Worm (Caenorhabditis elegans): ENCODE data around the gene ZK856.11.

The ZK856.11 gene

DNA sequence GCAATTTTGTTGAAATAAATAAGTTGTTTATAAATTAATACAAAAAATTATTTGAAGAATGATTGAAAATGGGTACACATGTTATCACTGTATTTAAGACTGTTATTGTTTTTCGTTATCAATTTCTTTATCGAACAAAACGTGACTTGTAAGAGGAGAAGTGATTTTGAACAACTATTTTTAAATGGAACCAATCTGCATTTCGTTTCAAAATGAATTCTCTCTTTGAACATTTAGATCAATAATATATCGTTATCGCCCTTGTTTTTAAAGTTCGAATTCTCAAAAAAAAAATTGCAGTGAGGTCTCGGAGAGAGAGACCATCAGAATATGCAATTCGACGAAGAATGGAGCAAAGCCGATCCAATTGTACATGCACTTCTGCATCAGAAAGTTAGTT, 25.5 kb downstream of the ZK856.11 start, which contains the start of gene cul-5:
TSS of gene cul-5 (plus strand) at position 301 of the 400 bp plus-strand sequence.
- TF ChIP-seq ceh-82 (tag; optimal IDR thresholded peaks at IDR 0.05) (no peak), nhr-23 (tag; optimal IDR thresholded peaks at IDR 0.05) (no peak), nhr-237 (tag; optimal IDR thresholded peaks at IDR 0.05) (no peak), sma-3 (GFP tag; optimal IDR thresholded peaks at IDR 0.05) (no peak), elt-1 (tag; optimal IDR thresholded peaks at IDR 0.05) (no peak), ztf-11 (tag; optimal IDR thresholded peaks at IDR 0.05) (no peak), unc-55 (GFP tag; optimal IDR thresholded peaks at IDR 0.05) (no peak), sma-9 (GFP tag; optimal IDR thresholded peaks at IDR 0.05) (no peak), sma-9 (tag; optimal IDR thresholded peaks at IDR 0.05) (no peak), ceh-16 (tag; optimal IDR thresholded peaks at IDR 0.05) (no peak), ZK546.5 (tag; optimal IDR thresholded peaks at IDR 0.05) (no peak), alr-1 (tag; optimal IDR thresholded peaks at IDR 0.05) (no peak)

DNA sequence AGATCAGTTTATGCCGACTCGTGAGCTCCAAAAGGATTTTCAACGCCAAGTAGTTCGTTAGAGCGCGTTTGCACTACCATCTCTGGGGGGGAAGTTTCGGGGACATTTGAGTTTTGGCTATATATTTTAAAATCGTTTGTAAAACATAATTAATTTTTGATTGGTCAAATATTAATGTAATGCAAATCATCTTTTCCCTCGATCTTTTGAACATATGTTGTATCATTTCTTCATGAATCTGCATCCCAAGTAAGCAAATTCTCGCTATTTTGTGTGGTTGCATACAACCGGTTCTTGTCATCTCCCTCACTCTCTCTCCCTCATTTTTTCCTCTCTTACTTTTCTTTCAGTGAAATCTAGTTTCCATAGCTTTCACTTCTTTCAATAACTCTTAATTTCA, 26.6 kb downstream of the ZK856.11 start:
- peak; percentile 96 for TF ChIP-seq blmp-1 (tag; optimal IDR thresholded peaks at IDR 0.05; ENCODE audit: insufficient read depth)
- peak; percentile 63 for TF ChIP-seq F13H6.1 (tag; optimal IDR thresholded peaks at IDR 0.05)
- peak; percentile 79 for TF ChIP-seq C34F6.9 (tag; optimal IDR thresholded peaks at IDR 0.05)
- peak; percentile 64 for TF ChIP-seq nhr-129 (tag; optimal IDR thresholded peaks at IDR 0.05)
- no peak for TF ChIP-seq ztf-11 (tag; optimal IDR thresholded peaks at IDR 0.05)
- peak; percentile 28 for TF ChIP-seq fos-1 (tag; optimal IDR thresholded peaks at IDR 0.05)
- peak; percentile 65 for TF ChIP-seq unc-55 (GFP tag; optimal IDR thresholded peaks at IDR 0.05)
- no peak for TF ChIP-seq Y55F3AM.14 (GFP tag; optimal IDR thresholded peaks at IDR 0.05)
- peak; percentile 72 for TF ChIP-seq sma-3 (GFP tag; optimal IDR thresholded peaks at IDR 0.05)
- peak; percentile 6 for TF ChIP-seq nhr-6 (tag; optimal IDR thresholded peaks at IDR 0.05)
- peak; percentile 20 for TF ChIP-seq gmeb-1 (tag; optimal IDR thresholded peaks at IDR 0.05)
- TF ChIP-seq nhr-25 (tag; optimal IDR thresholded peaks at IDR 0.05): peak; percentile 50
- peak; percentile 62 for TF ChIP-seq crh-2 (tag; optimal IDR thresholded peaks at IDR 0.05)
- no peak for TF ChIP-seq ZK546.5 (tag; optimal IDR thresholded peaks at IDR 0.05)
- peak; percentile 30 for TF ChIP-seq lin-13 (GFP tag; optimal IDR thresholded peaks at IDR 0.05)
- TF ChIP-seq lsy-2 (tag; optimal IDR thresholded peaks at IDR 0.05): peak; percentile 15 to 76

- TF ChIP-seq gmeb-1 (tag; optimal IDR thresholded peaks at IDR 0.05): no peak
- TF ChIP-seq ZK546.5 (tag; optimal IDR thresholded peaks at IDR 0.05): no peak
- TF ChIP-seq nhr-12 (tag; optimal IDR thresholded peaks at IDR 0.05): no peak
- peak; percentile 66 for TF ChIP-seq lin-39 (tag; optimal IDR thresholded peaks at IDR 0.05)
- TF ChIP-seq mbf-1 (tag; optimal IDR thresholded peaks at IDR 0.05): no peak
- TF ChIP-seq mab-5 (tag; optimal IDR thresholded peaks at IDR 0.05): peak; percentile 75
- no peak for TF ChIP-seq peb-1 (tag; optimal IDR thresholded peaks at IDR 0.05)
- TF ChIP-seq ztf-11 (tag; optimal IDR thresholded peaks at IDR 0.05): peak; percentile 40
- peak; percentile 95 for TF ChIP-seq zag-1 (tag; optimal IDR thresholded peaks at IDR 0.05)
- peak; percentile 79 for TF ChIP-seq F13H6.1 (tag; optimal IDR thresholded peaks at IDR 0.05)
- peak; percentile 65 to 91 for TF ChIP-seq mdl-1 (tag; optimal IDR thresholded peaks at IDR 0.05)
- peak; percentile 81 for TF ChIP-seq crh-2 (tag; optimal IDR thresholded peaks at IDR 0.05)
- TF ChIP-seq elt-3 (tag; optimal IDR thresholded peaks at IDR 0.05): no peak
- peak; percentile 95 for TF ChIP-seq C34F6.9 (tag; optimal IDR thresholded peaks at IDR 0.05)
- no peak for TF ChIP-seq ceh-16 (tag; optimal IDR thresholded peaks at IDR 0.05)
- peak; percentile 68 to 83 for TF ChIP-seq lsy-2 (tag; optimal IDR thresholded peaks at IDR 0.05)
- peak; percentile 96 for TF ChIP-seq unc-55 (GFP tag; optimal IDR thresholded peaks at IDR 0.05)
- TF ChIP-seq alr-1 (tag; optimal IDR thresholded peaks at IDR 0.05): no peak
- TF ChIP-seq lin-13 (GFP tag; optimal IDR thresholded peaks at IDR 0.05): peak; percentile 67
- TF ChIP-seq nhr-6 (tag; optimal IDR thresholded peaks at IDR 0.05): peak; percentile 86
- peak; percentile 60 for TF ChIP-seq egl-27 (tag; optimal IDR thresholded peaks at IDR 0.05)
- TF ChIP-seq snpc-4 (tag; optimal IDR thresholded peaks at IDR 0.05): peak; percentile 46
- TF ChIP-seq lin-11 (tag; optimal IDR thresholded peaks at IDR 0.05): peak; percentile 97
- TF ChIP-seq unc-62 (GFP tag; optimal IDR thresholded peaks at IDR 0.05): no peak
- TF ChIP-seq ama-1 (optimal IDR thresholded peaks at IDR 0.05): no peak
- TF ChIP-seq fos-1 (tag; optimal IDR thresholded peaks at IDR 0.05): peak; percentile 39
- TF ChIP-seq nhr-25 (tag; optimal IDR thresholded peaks at IDR 0.05): no peak
- TF ChIP-seq dmd-4 (tag; optimal IDR thresholded peaks at IDR 0.05): no peak
- TF ChIP-seq elt-1 (tag; optimal IDR thresholded peaks at IDR 0.05): no peak
- peak; percentile 58 for TF ChIP-seq ztf-4 (tag; optimal IDR thresholded peaks at IDR 0.05)
- peak; percentile 67 for TF ChIP-seq sem-4 (tag; optimal IDR thresholded peaks at IDR 0.05)
- no peak for TF ChIP-seq nhr-11 (tag; optimal IDR thresholded peaks at IDR 0.05)
- TF ChIP-seq nhr-77 (tag; optimal IDR thresholded peaks at IDR 0.05): no peak
- no peak for TF ChIP-seq nhr-10 (tag; optimal IDR thresholded peaks at IDR 0.05)
- TF ChIP-seq skn-1 (tag; optimal IDR thresholded peaks at IDR 0.05): no peak
- TF ChIP-seq blmp-1 (tag; optimal IDR thresholded peaks at IDR 0.05; ENCODE audit: insufficient read depth): no peak
- peak; percentile 79 for TF ChIP-seq sma-9 (GFP tag; optimal IDR thresholded peaks at IDR 0.05)
- TF ChIP-seq sma-9 (tag; optimal IDR thresholded peaks at IDR 0.05): no peak
- peak; percentile 92 for TF ChIP-seq nhr-129 (tag; optimal IDR thresholded peaks at IDR 0.05)
- no peak for TF ChIP-seq aly-2 (tag; optimal IDR thresholded peaks at IDR 0.05)
- no peak for TF ChIP-seq R02D3.7 (tag; optimal IDR thresholded peaks at IDR 0.05)
- no peak for TF ChIP-seq ztf-1 (GFP tag; conservative IDR thresholded peaks at IDR 0.05)
- no peak for TF ChIP-seq sma-3 (GFP tag; optimal IDR thresholded peaks at IDR 0.05)
- no peak for TF ChIP-seq nhr-23 (tag; optimal IDR thresholded peaks at IDR 0.05)
- no peak for TF ChIP-seq nhr-237 (tag; optimal IDR thresholded peaks at IDR 0.05)
Measured at ce11 chrV:10174632-10175075, 30.1 kb downstream of the ZK856.11 start.

Measured in whole organism, L2 larva.